Worm (Caenorhabditis elegans): ENCODE results near the gene nhx-6.

Gene nhx-6

ce11 chrII:1644777-1645348 lies 25.8 kb upstream of the nhx-6 start, which contains the start of gene ZC204.6:
Gene ZC204.6, minus strand, starts transcription at chrII:1644827.
- TF ChIP-seq C17E4.6 (GFP tag; IDR thresholded peaks at IDR 0.05) (no peak), ama-1 (optimal IDR thresholded peaks at IDR 0.05) (no peak), ama-1 (GFP tag; optimal IDR thresholded peaks at IDR 0.05) (no peak), B0035.1 (tag; optimal IDR thresholded peaks at IDR 0.05) (no peak), zfh-2 (GFP tag; conservative IDR thresholded peaks at IDR 0.05) (peak; percentile 84), ztf-3 (GFP tag; optimal IDR thresholded peaks at IDR 0.05) (no peak)

- TF ChIP-seq rcor-1 (GFP tag; IDR thresholded peaks at IDR 0.05) (no peak), attf-3 (GFP tag; conservative IDR thresholded peaks at IDR 0.05) (no peak), atf-7 (tag; optimal IDR thresholded peaks at IDR 0.05) (no peak), F57C9.4 (tag; optimal IDR thresholded peaks at IDR 0.05) (no peak)
Observed at ce11 chrII:1646199-1646598, 24.4 kb upstream of the nhx-6 start, which contains the start of gene ZC204.17. Gene ZC204.17, minus strand, starts transcription at chrII:1646299.

- TF ChIP-seq snpc-1.3 (tag; optimal IDR thresholded peaks at IDR 0.05; ENCODE audit: insufficient read depth) (no peak), lsy-27 (tag; optimal IDR thresholded peaks at IDR 0.05; ENCODE audit: borderline replicate concordance, insufficient read depth) (no peak), lin-35 (GFP tag; optimal IDR thresholded peaks at IDR 0.05) (no peak)
Observed at ce11 chrII:1648768-1649167, 21.9 kb upstream of the nhx-6 start, which contains the start of gene fbxb-21. Gene fbxb-21, minus strand, starts transcription at chrII:1648868.

- no peak for TF ChIP-seq pha-4 (tag; optimal IDR thresholded peaks at IDR 0.05)
- no peak for TF ChIP-seq ztf-26 (tag; optimal IDR thresholded peaks at IDR 0.05)
- no peak for TF ChIP-seq chd-7 (tag; optimal IDR thresholded peaks at IDR 0.05)
- no peak for TF ChIP-seq aptf-2 (GFP tag; conservative IDR thresholded peaks at IDR 0.05)
- TF ChIP-seq cebp-1 (GFP tag; IDR thresholded peaks at IDR 0.05), result no peak
- TF ChIP-seq cebp-1 (tag; optimal IDR thresholded peaks at IDR 0.05), result no peak
- no peak for TF ChIP-seq aptf-3 (GFP tag; IDR thresholded peaks at IDR 0.05)
- no peak for TF ChIP-seq akir-1 (GFP tag; optimal IDR thresholded peaks at IDR 0.05)
- TF ChIP-seq ceh-100 (GFP tag; IDR thresholded peaks at IDR 0.05), result no peak
- TF ChIP-seq egl-44 (GFP tag; IDR thresholded peaks at IDR 0.05), result no peak
- TF ChIP-seq mcd-1 (GFP tag; IDR thresholded peaks at IDR 0.05), result no peak
- TF ChIP-seq madf-10 (tag; optimal IDR thresholded peaks at IDR 0.05), result no peak
- no peak for TF ChIP-seq B0261.1 (tag; optimal IDR thresholded peaks at IDR 0.05)
- TF ChIP-seq nhr-80 (tag; optimal IDR thresholded peaks at IDR 0.05), result no peak
- TF ChIP-seq ZK185.1 (tag; optimal IDR thresholded peaks at IDR 0.05; ENCODE audit: poor library complexity, severe bottlenecking), result no peak
- TF ChIP-seq lir-1 (GFP tag; conservative IDR thresholded peaks at IDR 0.05), result no peak
- no peak for TF ChIP-seq sea-2 (GFP tag; IDR thresholded peaks at IDR 0.05)
- no peak for TF ChIP-seq F10E7.11 (tag; optimal IDR thresholded peaks at IDR 0.05)
Observed at ce11 chrII:1650502-1650901, 20.1 kb upstream of the nhx-6 start, which contains the start of gene fbxb-20. Gene fbxb-20, minus strand, starts transcription at chrII:1650602.

ce11 chrII:1651804-1652203 lies 18.8 kb upstream of the nhx-6 start, which contains the start of gene fbxb-16:
Gene fbxb-16, minus strand, starts transcription at chrII:1651904.
- TF ChIP-seq F23B12.7 (tag; optimal IDR thresholded peaks at IDR 0.05; ENCODE audit: insufficient read depth), result no peak
- no peak for TF ChIP-seq ekl-4 (GFP tag; IDR thresholded peaks at IDR 0.05)
- TF ChIP-seq Y79H2A.3 (GFP tag; conservative IDR thresholded peaks at IDR 0.05), result no peak
- no peak for TF ChIP-seq F57C9.4 (tag; optimal IDR thresholded peaks at IDR 0.05)
- no peak for TF ChIP-seq C17E4.6 (GFP tag; IDR thresholded peaks at IDR 0.05)
- no peak for TF ChIP-seq let-526 (GFP tag; IDR thresholded peaks at IDR 0.05)
- no peak for TF ChIP-seq sea-2 (GFP tag; IDR thresholded peaks at IDR 0.05)
- no peak for TF ChIP-seq ceh-27 (GFP tag; optimal IDR thresholded peaks at IDR 0.05)
- no peak for TF ChIP-seq nhr-90 (tag; optimal IDR thresholded peaks at IDR 0.05)
- TF ChIP-seq die-1 (tag; optimal IDR thresholded peaks at IDR 0.05), result no peak
- no peak for TF ChIP-seq tbp1 (GFP tag; optimal IDR thresholded peaks at IDR 0.05)
- TF ChIP-seq sptf-2 (GFP tag; optimal IDR thresholded peaks at IDR 0.05), result no peak
